Worm (Caenorhabditis elegans) whole organism, L4 larva: Measurements from ENCODE around the gene hda-4.

ENCODE experiments used
- F10B5.3 ChIP-seq: sonication (generic microtip); optimal IDR thresholded peaks from 2 replicates; lab custom pipeline; 2016; ENCODE audit warnings: mild to moderate bottlenecking, missing genetic modification characterization, missing compliant biosample characterization
- F37D6.2 ChIP-seq: sonication (generic microtip); optimal IDR thresholded peaks from 2 replicates; lab custom pipeline; 2016; ENCODE audit warnings: mild to moderate bottlenecking, missing genetic modification characterization, missing compliant biosample characterization
- F44E2.7 ChIP-seq: fragments of 200-800 bp; sonication (Bioruptor generic); IDR thresholded peaks from 2 replicates; pipeline ENCODE4 v2.1.2; 2022; ENCODE audit warnings: missing genetic modification characterization, missing compliant biosample characterization
- F49E8.2 ChIP-seq: sonication (generic microtip); optimal IDR thresholded peaks from 2 replicates; lab custom pipeline; 2016; ENCODE audit warnings: missing compliant biosample characterization, mild to moderate bottlenecking, missing genetic modification characterization, borderline replicate concordance
- R02D3.7 ChIP-seq: fragments of 150-350 bp; sonication (generic microtip); optimal IDR thresholded peaks from 3 replicates; lab custom pipeline; 2014; ENCODE audit warnings: missing biosample characterization, missing genetic modification characterization
- T20F7.1 ChIP-seq: fragments of 200-800 bp; sonication (Bioruptor generic); optimal IDR thresholded peaks from 2 replicates; lab custom pipeline; 2018; ENCODE audit warnings: mild to moderate bottlenecking, missing genetic modification characterization, missing compliant biosample characterization
- Y48G9A.11 ChIP-seq: fragments of 200-800 bp; sonication (Bioruptor generic); IDR thresholded peaks from 2 replicates; pipeline ENCODE4 v1.3.6; 2022; ENCODE audit warnings: missing genetic modification reagents, missing genetic modification characterization, missing compliant biosample characterization
- ZK337.2 ChIP-seq: fragments of 200-800 bp; sonication (Bioruptor generic); IDR thresholded peaks from 2 replicates; pipeline ENCODE4 v1.3.6; 2022; ENCODE audit warnings: missing genetic modification reagents, missing genetic modification characterization, missing compliant biosample characterization
- aha-1 ChIP-seq: fragments of 150-350 bp; peaks from one replicate; lab custom pipeline; 2014; ENCODE audit warnings: missing biosample characterization, missing genetic modification characterization
- ceh-20 ChIP-seq: fragments of 200-800 bp; sonication (Bioruptor generic); IDR thresholded peaks from 2 replicates; pipeline ENCODE4 v1.3.6; 2022; ENCODE audit warnings: missing genetic modification reagents, missing genetic modification characterization, missing compliant biosample characterization
- ceh-44 ChIP-seq: fragments of 200-800 bp; sonication (Bioruptor generic); IDR thresholded peaks from 2 replicates; pipeline ENCODE4 v1.3.6; 2022; ENCODE audit warnings: missing genetic modification reagents, missing genetic modification characterization, missing compliant biosample characterization
- cey-2 ChIP-seq: sonication (generic microtip); optimal IDR thresholded peaks from 3 replicates; lab custom pipeline; 2017; ENCODE audit warnings: missing genetic modification characterization, mild to moderate bottlenecking, missing compliant biosample characterization, antibody characterized with exemption, borderline replicate concordance; ENCODE audit not compliant: insufficient read depth
- ctbp-1 ChIP-seq: fragments of 200-800 bp; sonication (Bioruptor generic); IDR thresholded peaks from 2 replicates; pipeline ENCODE4 v1.3.6; 2022; ENCODE audit warnings: missing genetic modification reagents, missing genetic modification characterization, missing compliant biosample characterization
- daf-12 ChIP-seq: fragments of 150-350 bp; optimal IDR thresholded peaks from 2 replicates; lab custom pipeline; 2014; ENCODE audit warnings: missing biosample characterization, missing genetic modification reagents, missing genetic modification characterization
- dmd-8 ChIP-seq: fragments of 200-800 bp; sonication (Bioruptor generic); IDR thresholded peaks from 2 replicates; pipeline ENCODE4 v1.3.6; 2022; ENCODE audit warnings: missing genetic modification characterization, missing compliant biosample characterization
- dmd-9 ChIP-seq: fragments of 200-800 bp; sonication (Bioruptor generic); IDR thresholded peaks from 2 replicates; pipeline ENCODE4 v1.3.6; 2022; ENCODE audit warnings: missing genetic modification reagents, missing genetic modification characterization, missing compliant biosample characterization
- duxl-1 ChIP-seq: sonication (generic microtip); optimal IDR thresholded peaks from 2 replicates; lab custom pipeline; 2016; ENCODE audit warnings: mild to moderate bottlenecking, missing genetic modification characterization, moderate library complexity, missing compliant biosample characterization; ENCODE audit not compliant: poor library complexity
- fkh-10 ChIP-seq: fragments of 150-350 bp; optimal IDR thresholded peaks from 2 replicates; lab custom pipeline; 2014; ENCODE audit warnings: missing biosample characterization, missing genetic modification reagents, missing genetic modification characterization
- hlh-11 ChIP-seq: fragments of 200-800 bp; sonication (Bioruptor generic); optimal IDR thresholded peaks from 2 replicates; lab custom pipeline; 2018; ENCODE audit warnings: mild to moderate bottlenecking, missing genetic modification characterization, missing compliant biosample characterization
- jun-1 ChIP-seq: fragments of 150-350 bp; optimal IDR thresholded peaks from 2 replicates; lab custom pipeline; 2014; ENCODE audit warnings: missing biosample characterization, missing genetic modification reagents, missing genetic modification characterization
- lim-7 ChIP-seq: fragments of 200-800 bp; sonication (Bioruptor generic); IDR thresholded peaks from 2 replicates; pipeline ENCODE4 v1.3.6; 2022; ENCODE audit warnings: missing genetic modification characterization, missing compliant biosample characterization
- lin-1 ChIP-seq: fragments of 200-800 bp; sonication (Bioruptor generic); IDR thresholded peaks from 2 replicates; pipeline ENCODE4 v1.3.6; 2022; ENCODE audit warnings: missing genetic modification reagents, missing genetic modification characterization, missing compliant biosample characterization
- lin-13 ChIP-seq: fragments of 150-350 bp; optimal IDR thresholded peaks from 2 replicates; lab custom pipeline; 2014; ENCODE audit warnings: missing biosample characterization, missing genetic modification reagents, missing genetic modification characterization
- lin-15B ChIP-seq: fragments of 150-350 bp; sonication (generic microtip); optimal IDR thresholded peaks from 3 replicates; lab custom pipeline; 2014; ENCODE audit warnings: missing biosample characterization, missing genetic modification characterization
- lin-29 ChIP-seq: fragments of 200-800 bp; sonication (Bioruptor generic); IDR thresholded peaks from 2 replicates; pipeline ENCODE4 v1.3.6; 2022; ENCODE audit warnings: missing genetic modification reagents, missing genetic modification characterization, missing compliant biosample characterization
- madf-9 ChIP-seq: fragments of 200-800 bp; sonication (Bioruptor generic); conservative IDR thresholded peaks from 2 replicates; pipeline ENCODE4 v1.3.6; 2022; ENCODE audit warnings: missing genetic modification reagents, missing genetic modification characterization, missing compliant biosample characterization
- mdt-29 ChIP-seq: fragments of 200-800 bp; sonication (Bioruptor generic); IDR thresholded peaks from 2 replicates; pipeline ENCODE4 v1.3.6; 2022; ENCODE audit warnings: missing genetic modification reagents, missing genetic modification characterization, missing compliant biosample characterization
- mep-1 ChIP-seq: fragments of 150-350 bp; sonication (generic microtip); optimal IDR thresholded peaks from 3 replicates; lab custom pipeline; 2014; ENCODE audit warnings: missing biosample characterization, missing genetic modification characterization
- mes-2 ChIP-seq: sonication (generic microtip); optimal IDR thresholded peaks from 2 replicates; lab custom pipeline; 2016; ENCODE audit warnings: missing genotype, mild to moderate bottlenecking, missing genetic modification characterization, missing compliant biosample characterization; ENCODE audit not compliant: poor library complexity, severe bottlenecking
- mxl-2 ChIP-seq: fragments of 200-800 bp; sonication (Bioruptor generic); conservative IDR thresholded peaks from 2 replicates; pipeline ENCODE4 v1.3.6; 2022; ENCODE audit warnings: missing genetic modification reagents, missing genetic modification characterization, missing compliant biosample characterization
- nhr-10 ChIP-seq: fragments of 150-350 bp; optimal IDR thresholded peaks from 2 replicates; lab custom pipeline; 2014; ENCODE audit warnings: missing biosample characterization, missing genetic modification characterization
- nhr-25 ChIP-seq: sonication (generic microtip); optimal IDR thresholded peaks from 2 replicates; lab custom pipeline; 2017; ENCODE audit warnings: missing genetic modification characterization, mild to moderate bottlenecking, missing compliant biosample characterization, antibody characterized with exemption, moderate library complexity, borderline replicate concordance; ENCODE audit not compliant: insufficient read depth
- nhr-42 ChIP-seq: fragments of 200-800 bp; sonication (Bioruptor generic); IDR thresholded peaks from 2 replicates; pipeline ENCODE4 v1.3.6; 2022; ENCODE audit warnings: missing genetic modification characterization, missing compliant biosample characterization
- nhr-6 ChIP-seq: fragments of 150-350 bp; optimal IDR thresholded peaks from 2 replicates; lab custom pipeline; 2014; ENCODE audit warnings: missing biosample characterization, missing genetic modification characterization
- nhr-76 ChIP-seq: fragments of 150-350 bp; optimal IDR thresholded peaks from 2 replicates; lab custom pipeline; 2014; ENCODE audit warnings: missing biosample characterization, missing genetic modification characterization
- php-3 ChIP-seq: fragments of 200-800 bp; sonication (Bioruptor generic); IDR thresholded peaks from 2 replicates; pipeline ENCODE4 v1.3.6; 2022; ENCODE audit warnings: missing genetic modification reagents, missing genetic modification characterization, missing compliant biosample characterization
- pqm-1 ChIP-seq: sonication (generic microtip); optimal IDR thresholded peaks from 2 replicates; lab custom pipeline; 2017; ENCODE audit warnings: missing biosample characterization, missing genetic modification characterization
- rbr-2 ChIP-seq: sonication (generic microtip); optimal IDR thresholded peaks from 2 replicates; lab custom pipeline; 2016; ENCODE audit warnings: missing genotype, missing genetic modification characterization, missing compliant biosample characterization
- saeg-2 ChIP-seq: fragments of 200-800 bp; sonication (Bioruptor generic); IDR thresholded peaks from 2 replicates; pipeline ENCODE4 v1.3.6; 2022; ENCODE audit warnings: missing genetic modification reagents, missing genetic modification characterization, missing compliant biosample characterization
- sdz-12 ChIP-seq: fragments of 200-800 bp; sonication (Bioruptor generic); optimal IDR thresholded peaks from 2 replicates; lab custom pipeline; 2018; ENCODE audit warnings: mild to moderate bottlenecking, missing genetic modification characterization, missing compliant biosample characterization
- snpc-1.2 ChIP-seq: fragments of 200-800 bp; sonication (Bioruptor generic); IDR thresholded peaks from 2 replicates; pipeline ENCODE4 v1.3.6; 2022; ENCODE audit warnings: missing genetic modification reagents, missing genetic modification characterization, missing compliant biosample characterization
- snpc-4 ChIP-seq: fragments of 150-350 bp; optimal IDR thresholded peaks from 2 replicates; lab custom pipeline; 2014; ENCODE audit warnings: missing biosample characterization, missing genetic modification characterization
- tag-97 ChIP-seq: fragments of 200-800 bp; sonication (Bioruptor generic); IDR thresholded peaks from 2 replicates; pipeline ENCODE4 v1.3.6; 2022; ENCODE audit warnings: missing genetic modification characterization, missing compliant biosample characterization
- unc-39 ChIP-seq: sonication (generic microtip); optimal IDR thresholded peaks from 2 replicates; lab custom pipeline; 2017; ENCODE audit warnings: missing biosample characterization, missing genetic modification characterization
- unc-62 ChIP-seq, 3 experiments: fragments of 150-350 bp in 1 of 3; sonication (generic microtip); optimal IDR thresholded peaks in 2 of 3; peaks in 1 of 3; 1 replicate in 1 of 3; 2 replicates in 2 of 3; lab custom pipeline; 2014 to 2017; ENCODE audit warnings: missing biosample characterization in 3 of 3, missing genetic modification characterization in 3 of 3, missing genetic modification reagents in 3 of 3, missing genotype in 1 of 3
- vab-7 ChIP-seq: fragments of 200-800 bp; sonication (Bioruptor generic); IDR thresholded peaks from 2 replicates; pipeline ENCODE4 v1.3.6; 2022; ENCODE audit warnings: missing genetic modification reagents, missing genetic modification characterization, missing compliant biosample characterization
- zfp-3 ChIP-seq: fragments of 200-800 bp; sonication (Bioruptor generic); conservative IDR thresholded peaks from 2 replicates; pipeline ENCODE4 v1.3.6; 2022; ENCODE audit warnings: missing genetic modification reagents, missing genetic modification characterization, missing compliant biosample characterization
- ztf-11 ChIP-seq: fragments of 150-350 bp; optimal IDR thresholded peaks from 2 replicates; lab custom pipeline; 2014; ENCODE audit warnings: missing biosample characterization, missing genetic modification characterization
- ztf-7 ChIP-seq: fragments of 150-350 bp; optimal IDR thresholded peaks from 2 replicates; lab custom pipeline; 2014; ENCODE audit warnings: missing biosample characterization, missing genetic modification characterization

hda-4 gene

DNA sequence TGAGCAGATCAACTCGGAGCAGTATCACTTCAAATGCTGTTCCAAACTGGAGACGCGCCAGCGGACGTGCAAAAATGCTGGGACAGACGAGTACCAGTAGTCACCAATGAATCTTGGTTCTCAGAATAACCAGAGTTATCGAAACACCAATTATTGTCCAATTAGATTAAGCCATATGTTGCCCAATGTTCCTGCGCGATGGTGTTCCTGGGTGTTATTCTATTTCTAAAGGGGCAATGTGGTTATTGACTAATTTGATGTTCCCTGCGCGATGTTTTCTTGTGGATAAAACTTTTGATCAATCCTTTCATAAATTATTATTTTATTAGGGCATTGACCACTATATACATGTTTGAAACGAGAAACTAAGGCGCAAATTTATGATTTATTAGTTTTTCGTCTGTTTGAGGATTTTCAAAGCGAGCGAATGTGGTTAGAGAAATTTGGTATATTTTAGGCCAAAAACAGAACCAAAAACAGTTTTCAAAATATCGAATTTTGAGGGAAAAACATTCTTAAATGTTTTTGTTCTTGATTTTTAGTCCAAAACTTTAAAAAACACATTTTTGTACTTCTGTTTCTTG, 47.4 kb upstream of the hda-4 start (continued):
- TF ChIP-seq R02D3.7 (tag; lab: Kevin White, UChicago) (no peak), ctbp-1 (GFP tag; lab: Robert Waterston, UW) (peak; percentile 97), unc-39 (tag; lab: Kevin White, UChicago) (no peak), T20F7.1 (GFP tag; lab: Kevin White, UChicago) (peak; percentile 94), ceh-44 (GFP tag; lab: Robert Waterston, UW) (peak; percentile 55; the same call in 1 of the 2 replicates), madf-9 (GFP tag; lab: Robert Waterston, UW) (peak; percentile 98), cey-2 (tag; lab: Kevin White, UChicago) (peak; percentile 45), ztf-11 (tag; lab: Kevin White, UChicago) (peak; percentile 87), aha-1 (tag; lab: Kevin White, UChicago) (peak; percentile 98), fkh-10 (GFP tag; lab: Kevin White, UChicago) (peak; percentile 99), mdt-29 (GFP tag; lab: Robert Waterston, UW) (peak; percentile 89), ztf-7 (tag; lab: Kevin White, UChicago) (peak; percentile 96), lin-13 (peak; percentile 97), hlh-11 (tag; lab: Kevin White, UChicago) (peak; percentile 97), sdz-12 (GFP tag; lab: Kevin White, UChicago) (no peak), snpc-1.2 (GFP tag; lab: Robert Waterston, UW) (peak; percentile 61; the same call in 1 of the 2 replicates), nhr-76 (peak; percentile 88), nhr-42 (GFP tag; lab: Robert Waterston, UW) (peak; percentile 99), F10B5.3 (peak; percentile 97), lin-15B (tag; lab: Kevin White, UChicago) (peak; percentile 38), rbr-2 (tag; lab: Kevin White, UChicago) (peak; percentile 99), lim-7 (GFP tag; lab: Robert Waterston, UW) (0 out of 2 replicates have a peak, but pooled peaks have one; percentile 33), lin-29 (GFP tag; lab: Robert Waterston, UW) (peak; percentile 95), F49E8.2 (no peak), dmd-8 (peak; percentile 80), duxl-1 (peak; percentile 99), saeg-2 (peak; percentile 96), nhr-6 (peak; percentile 98), ZK337.2 (GFP tag; lab: Robert Waterston, UW) (peak; percentile 87), F44E2.7 (no peak), mxl-2 (peak; percentile 87), daf-12 (tag; lab: Kevin White, UChicago) (peak; percentile 15), unc-62 (GFP tag; optimal IDR thresholded peaks at IDR 0.05 in 1 of 2; lab: Kevin White, UChicago) (peak; percentile 65 to 100), unc-62 (tag; optimal IDR thresholded peaks at IDR 0.05; lab: Kevin White, UChicago) (peak; percentile 73), php-3 (GFP tag; lab: Robert Waterston, UW) (peak; percentile 98), Y48G9A.11 (GFP tag; lab: Robert Waterston, UW) (no peak), jun-1 (peak; percentile 98), lin-1 (GFP tag; lab: Robert Waterston, UW) (peak; percentile 89), zfp-3 (peak; percentile 97), nhr-10 (peak; percentile 99), pqm-1 (tag; lab: Kevin White, UChicago) (peak; percentile 63), snpc-4 (tag; lab: Kevin White, UChicago) (peak; percentile 64), F37D6.2 (tag; lab: Kevin White, UChicago) (peak; percentile 98), tag-97 (peak; percentile 80; the same call in 1 of the 2 replicates), vab-7 (GFP tag; lab: Robert Waterston, UW) (peak; percentile 96), ceh-20 (peak; percentile 97), nhr-25 (tag; lab: Kevin White, UChicago) (peak; percentile 95), mep-1 (peak; percentile 99), dmd-9 (GFP tag; lab: Robert Waterston, UW) (peak; percentile 82; the same call in 1 of the 2 replicates), mes-2 (tag; lab: Kevin White, UChicago) (peak; percentile 98)
